Fruit fly (Drosophila melanogaster): ENCODE data around the gene Tmf.

DNA sequence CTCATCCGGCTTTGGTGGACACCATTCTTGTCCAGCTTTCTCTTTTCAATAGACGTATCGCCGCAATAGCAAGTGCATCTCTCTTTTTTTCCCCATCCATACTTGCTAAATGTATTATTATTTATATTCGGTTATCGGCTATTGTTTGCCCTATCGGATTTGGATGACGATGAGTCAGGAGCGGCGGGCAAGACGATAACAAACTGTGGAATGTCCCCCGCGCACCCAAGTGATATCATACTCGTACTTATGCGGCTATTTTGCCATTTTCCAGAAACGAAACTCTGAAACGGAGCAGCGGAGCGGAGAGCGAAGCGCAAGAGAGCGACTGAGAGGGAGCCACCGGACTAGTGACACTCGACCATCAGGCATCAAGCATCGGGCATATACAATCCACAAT is 38.7 kb upstream of the Tmf start:
- no peak for TF ChIP-seq Jra (GFP tag; optimal IDR thresholded peaks at IDR 0.05)
- no peak for TF ChIP-seq tai (GFP tag; optimal IDR thresholded peaks at IDR 0.05)
- no peak for TF ChIP-seq psq (GFP tag; optimal IDR thresholded peaks at IDR 0.05)
- no peak for TF ChIP-seq rgr (GFP tag; optimal IDR thresholded peaks at IDR 0.05)
